Worm (Caenorhabditis elegans) whole organism, L1 larva: ENCODE data around the gene lgc-56.
A peak's percentile ranks its signal among the peaks of the same experiment; 100 is the strongest.

Source experiments
- aha-1 ChIP-seq: fragments of 150-350 bp; optimal IDR thresholded peaks from 2 replicates; lab custom pipeline; 2014; ENCODE audit warnings: missing biosample characterization, missing genetic modification characterization
- aly-2 ChIP-seq: fragments of 150-350 bp; optimal IDR thresholded peaks from 2 replicates; lab custom pipeline; 2014; ENCODE audit warnings: missing biosample characterization, missing genetic modification characterization
- blmp-1 ChIP-seq: fragments of 150-350 bp; optimal IDR thresholded peaks from 2 replicates; lab custom pipeline; 2014; ENCODE audit warnings: missing biosample characterization, missing genetic modification characterization
- ceh-63 ChIP-seq: fragments of 200-800 bp; sonication (Bioruptor generic); optimal IDR thresholded peaks from 2 replicates; lab custom pipeline; 2018; ENCODE audit warnings: mild to moderate bottlenecking, missing genetic modification characterization, missing compliant biosample characterization
- ceh-90 ChIP-seq: sonication (generic microtip); optimal IDR thresholded peaks from 2 replicates; lab custom pipeline; 2016; ENCODE audit warnings: missing genetic modification characterization, missing compliant biosample characterization
- ces-1 ChIP-seq: fragments of 150-350 bp; optimal IDR thresholded peaks from 2 replicates; lab custom pipeline; 2014; ENCODE audit warnings: missing biosample characterization, missing genetic modification reagents, missing genetic modification characterization
- dsc-1 ChIP-seq: sonication (generic microtip); optimal IDR thresholded peaks from 2 replicates; lab custom pipeline; 2016; ENCODE audit warnings: mild to moderate bottlenecking, missing genetic modification characterization, missing compliant biosample characterization
- egl-27 ChIP-seq, 2 experiments: fragments of 150-350 bp in 1 of 2; sonication (generic microtip); optimal IDR thresholded peaks; 3 replicates each; lab custom pipeline; 2017 to 2018; ENCODE audit warnings: missing biosample characterization in 2 of 2, missing genetic modification characterization in 2 of 2, missing genetic modification reagents in 2 of 2
- elt-2 ChIP-seq: sonication (generic microtip); optimal IDR thresholded peaks from 2 replicates; lab custom pipeline; 2016; ENCODE audit warnings: missing genetic modification characterization, mild to moderate bottlenecking, inconsistent platforms, missing compliant biosample characterization, missing genetic modification reagents
- elt-3 ChIP-seq, 6 experiments: fragments of 150-350 bp in 1 of 6; sonication (generic microtip); optimal IDR thresholded peaks; 2 replicates each; lab custom pipeline; 2017 to 2018; ENCODE audit warnings: missing biosample characterization in 6 of 6, missing genetic modification characterization in 6 of 6, inconsistent platforms in 1 of 6
- ets-5 ChIP-seq: fragments of 200-800 bp; sonication (Bioruptor generic); IDR thresholded peaks from 2 replicates; pipeline ENCODE4 v1.3.6; 2022; ENCODE audit warnings: missing genetic modification characterization, missing compliant biosample characterization
- fkh-4 ChIP-seq: sonication (generic microtip); optimal IDR thresholded peaks from 2 replicates; lab custom pipeline; 2016; ENCODE audit warnings: missing compliant biosample characterization, missing genetic modification characterization, borderline replicate concordance
- fos-1 ChIP-seq: fragments of 150-350 bp; optimal IDR thresholded peaks from 2 replicates; lab custom pipeline; 2014; ENCODE audit warnings: missing biosample characterization, missing genetic modification characterization
- hlh-4 ChIP-seq: sonication (generic microtip); optimal IDR thresholded peaks from 2 replicates; lab custom pipeline; 2016; ENCODE audit warnings: mild to moderate bottlenecking, missing genetic modification characterization, missing compliant biosample characterization
- hpl-2 ChIP-seq: fragments of 150-350 bp; optimal IDR thresholded peaks from 2 replicates; lab custom pipeline; 2014; ENCODE audit warnings: missing biosample characterization, missing genetic modification reagents, missing genetic modification characterization
- jun-1 ChIP-seq: fragments of 150-350 bp; optimal IDR thresholded peaks from 2 replicates; lab custom pipeline; 2014; ENCODE audit warnings: missing biosample characterization, missing genetic modification reagents, missing genetic modification characterization
- lin-13 ChIP-seq: fragments of 150-350 bp; optimal IDR thresholded peaks from 2 replicates; lab custom pipeline; 2014; ENCODE audit warnings: missing biosample characterization, missing genetic modification reagents, missing genetic modification characterization
- lin-14 ChIP-seq: fragments of 200-800 bp; sonication (Bioruptor generic); optimal IDR thresholded peaks from 2 replicates; lab custom pipeline; 2018; ENCODE audit warnings: mild to moderate bottlenecking, missing genetic modification characterization, moderate library complexity, missing compliant biosample characterization
- lin-15B ChIP-seq: fragments of 150-350 bp; sonication (generic microtip); optimal IDR thresholded peaks from 3 replicates; lab custom pipeline; 2014; ENCODE audit warnings: missing biosample characterization, missing genetic modification characterization
- lin-35 ChIP-seq, 2 experiments: fragments of 150-350 bp; optimal IDR thresholded peaks; 2 replicates each; lab custom pipeline; 2014; ENCODE audit warnings: missing biosample characterization in 2 of 2, missing genetic modification characterization in 2 of 2, missing genetic modification reagents in 2 of 2
- mdl-1 ChIP-seq, 2 experiments: fragments of 150-350 bp; optimal IDR thresholded peaks; 2 replicates each; lab custom pipeline; 2014 to 2017; ENCODE audit warnings: missing biosample characterization in 2 of 2, missing genetic modification characterization in 2 of 2, inconsistent platforms in 1 of 2
- nhr-11 ChIP-seq: fragments of 150-350 bp; optimal IDR thresholded peaks from 2 replicates; lab custom pipeline; 2014; ENCODE audit warnings: missing biosample characterization, missing genetic modification characterization
- nhr-12 ChIP-seq: sonication (generic microtip); optimal IDR thresholded peaks from 2 replicates; lab custom pipeline; 2017; ENCODE audit warnings: missing biosample characterization, missing genetic modification characterization
- nhr-20 ChIP-seq: sonication (generic microtip); optimal IDR thresholded peaks from 2 replicates; lab custom pipeline; 2016; ENCODE audit warnings: mild to moderate bottlenecking, missing genetic modification characterization, missing compliant biosample characterization
- nhr-237 ChIP-seq: fragments of 150-350 bp; optimal IDR thresholded peaks from 2 replicates; lab custom pipeline; 2014; ENCODE audit warnings: missing biosample characterization, missing genetic modification characterization
- nhr-28 ChIP-seq: fragments of 150-350 bp; optimal IDR thresholded peaks from 2 replicates; lab custom pipeline; 2014; ENCODE audit warnings: missing biosample characterization, missing genetic modification characterization
- nhr-47 ChIP-seq: sonication (generic microtip); optimal IDR thresholded peaks from 2 replicates; lab custom pipeline; 2016; ENCODE audit warnings: mild to moderate bottlenecking, missing genetic modification characterization, moderate library complexity, missing compliant biosample characterization
- nhr-76 ChIP-seq: sonication (generic microtip); optimal IDR thresholded peaks from 2 replicates; lab custom pipeline; 2017; ENCODE audit warnings: missing biosample characterization, missing genetic modification characterization
- nhr-77 ChIP-seq: fragments of 150-350 bp; optimal IDR thresholded peaks from 2 replicates; lab custom pipeline; 2014; ENCODE audit warnings: missing biosample characterization, missing genetic modification characterization
- nhr-84 ChIP-seq: sonication (generic microtip); optimal IDR thresholded peaks from 2 replicates; lab custom pipeline; 2017; ENCODE audit warnings: missing biosample characterization, missing genetic modification characterization
- nhr-85 ChIP-seq: sonication (generic microtip); peaks from one replicate; lab custom pipeline; 2016; ENCODE audit warnings: missing genetic modification characterization, inconsistent platforms, missing compliant biosample characterization
- nhr-90 ChIP-seq: sonication (generic microtip); optimal IDR thresholded peaks from 2 replicates; lab custom pipeline; 2016; ENCODE audit warnings: mild to moderate bottlenecking, missing genetic modification characterization, missing compliant biosample characterization; ENCODE audit not compliant: poor library complexity
- pag-3 ChIP-seq: sonication (generic microtip); optimal IDR thresholded peaks from 2 replicates; lab custom pipeline; 2017; ENCODE audit warnings: missing genetic modification characterization, mild to moderate bottlenecking, missing compliant biosample characterization, antibody characterized with exemption, borderline replicate concordance; ENCODE audit not compliant: insufficient read depth
- skn-1 ChIP-seq: fragments of 150-350 bp; optimal IDR thresholded peaks from 2 replicates; lab custom pipeline; 2014; ENCODE audit warnings: missing biosample characterization, missing genetic modification characterization
- snu-23 ChIP-seq: sonication (generic microtip); optimal IDR thresholded peaks from 2 replicates; lab custom pipeline; 2016; ENCODE audit warnings: missing genetic modification characterization, missing compliant biosample characterization
- sptf-1 ChIP-seq: fragments of 150-350 bp; optimal IDR thresholded peaks from 2 replicates; lab custom pipeline; 2014; ENCODE audit warnings: missing biosample characterization, missing genetic modification characterization
- sup-37 ChIP-seq: fragments of 200-800 bp; sonication (Bioruptor generic); optimal IDR thresholded peaks from 2 replicates; lab custom pipeline; 2018; ENCODE audit warnings: mild to moderate bottlenecking, missing genetic modification characterization, missing compliant biosample characterization
- tlp-1 ChIP-seq: fragments of 150-350 bp; optimal IDR thresholded peaks from 2 replicates; lab custom pipeline; 2014; ENCODE audit warnings: missing biosample characterization, missing genetic modification characterization
- unc-130 ChIP-seq: fragments of 150-350 bp; optimal IDR thresholded peaks from 2 replicates; lab custom pipeline; 2017; ENCODE audit warnings: missing biosample characterization, missing genetic modification characterization, inconsistent platforms
- unc-30 ChIP-seq: sonication (generic microtip); optimal IDR thresholded peaks from 2 replicates; lab custom pipeline; 2017; ENCODE audit warnings: missing biosample characterization, missing genetic modification characterization
- xbp-1 ChIP-seq: sonication (generic microtip); optimal IDR thresholded peaks from 2 replicates; lab custom pipeline; 2016; ENCODE audit warnings: missing genetic modification characterization, missing compliant biosample characterization
- ztf-4 ChIP-seq: fragments of 150-350 bp; optimal IDR thresholded peaks from 2 replicates; lab custom pipeline; 2014; ENCODE audit warnings: missing biosample characterization, missing genetic modification characterization

The lgc-56 gene

DNA sequence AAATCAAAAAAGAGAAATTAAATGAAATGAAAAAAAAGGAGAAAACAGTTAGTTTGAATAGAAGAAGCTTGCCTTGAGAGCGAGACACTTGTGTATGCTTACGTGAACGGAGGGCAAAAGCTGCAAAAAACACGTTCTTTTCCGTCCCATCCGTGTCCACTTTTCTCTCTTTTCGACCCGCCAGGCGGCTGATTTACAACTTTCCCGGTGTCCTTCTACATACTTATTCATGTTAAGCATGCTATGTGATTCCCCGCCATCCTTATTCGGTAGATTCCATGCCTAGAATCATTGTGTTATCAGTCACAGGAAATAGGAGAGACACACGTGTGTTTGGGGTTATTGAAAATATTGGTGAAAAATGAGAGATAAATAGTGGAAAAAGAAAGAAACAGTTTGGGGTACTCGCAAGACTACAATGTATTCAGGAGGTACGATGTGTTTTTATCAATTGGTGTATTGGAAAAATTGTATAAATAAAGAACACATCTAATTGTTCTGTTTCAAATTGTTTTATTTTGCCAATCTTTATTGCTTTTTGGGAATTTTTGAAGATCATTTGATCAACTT is 11.8 kb downstream of the lgc-56 start, which contains the start of gene nas-29:
Gene nas-29 (minus strand): TSS at position 92 of the 570 bp plus-strand sequence.
- no peak for TF ChIP-seq unc-30 (tag; lab: Kevin White, UChicago)
- peak in 1 of 6 experiments; percentile 31 for TF ChIP-seq elt-3 (tag; optimal IDR thresholded peaks at IDR 0.05; lab: Kevin White, UChicago)
- TF ChIP-seq lin-35 (GFP tag; optimal IDR thresholded peaks at IDR 0.05; lab: Kevin White, UChicago), result peak in 1 of 2 experiments; percentile 48
- peak; percentile 91 for TF ChIP-seq elt-2 (tag; lab: Kevin White, UChicago)
- no peak for TF ChIP-seq ces-1 (GFP tag; lab: Kevin White, UChicago)
- peak; percentile 34 for TF ChIP-seq lin-14 (GFP tag; lab: Kevin White, UChicago)
- TF ChIP-seq hlh-4, result no peak
- peak; percentile 92 for TF ChIP-seq nhr-20 (tag; lab: Kevin White, UChicago)

DNA sequence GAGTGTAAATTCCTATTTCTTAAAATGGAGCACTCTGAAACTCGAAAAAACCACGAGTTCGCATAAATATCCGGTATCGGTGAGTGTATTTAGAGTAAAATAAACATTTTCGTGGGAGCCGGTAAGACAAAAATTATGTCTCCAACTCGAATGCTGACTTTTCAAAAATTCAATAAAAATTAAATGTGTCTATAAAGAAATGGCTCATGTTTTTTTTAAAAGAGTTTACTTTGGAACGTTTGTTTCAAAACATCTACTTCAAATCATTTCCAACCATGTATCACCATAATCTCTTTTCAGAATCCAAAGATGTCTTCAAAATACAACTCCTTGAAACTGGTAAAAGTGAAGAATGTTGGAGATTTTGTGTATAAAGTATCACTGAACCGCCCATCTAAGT is 12.4 kb downstream of the lgc-56 start, which contains the start of gene F58A6.1:
Gene F58A6.1 (plus strand): TSS at position 301 of the 400 bp plus-strand sequence.
- TF ChIP-seq unc-130 (tag; lab: Kevin White, UChicago) (no peak), skn-1 (tag; lab: Kevin White, UChicago) (no peak), elt-3 (tag; optimal IDR thresholded peaks at IDR 0.05; lab: Kevin White, UChicago) (no peak), sptf-1 (tag; lab: Kevin White, UChicago) (no peak), ceh-90 (tag; lab: Kevin White, UChicago) (no peak), lin-35 (GFP tag; optimal IDR thresholded peaks at IDR 0.05; lab: Kevin White, UChicago) (no peak), dsc-1 (tag; lab: Kevin White, UChicago) (no peak), nhr-237 (no peak), nhr-77 (tag; lab: Kevin White, UChicago) (no peak), nhr-28 (tag; lab: Kevin White, UChicago) (no peak), aha-1 (tag; lab: Kevin White, UChicago) (no peak), nhr-90 (tag; lab: Kevin White, UChicago) (no peak), ztf-4 (no peak), egl-27 (tag; optimal IDR thresholded peaks at IDR 0.05; lab: Kevin White, UChicago) (no peak), ets-5 (GFP tag; lab: Robert Waterston, UW) (no peak)

DNA sequence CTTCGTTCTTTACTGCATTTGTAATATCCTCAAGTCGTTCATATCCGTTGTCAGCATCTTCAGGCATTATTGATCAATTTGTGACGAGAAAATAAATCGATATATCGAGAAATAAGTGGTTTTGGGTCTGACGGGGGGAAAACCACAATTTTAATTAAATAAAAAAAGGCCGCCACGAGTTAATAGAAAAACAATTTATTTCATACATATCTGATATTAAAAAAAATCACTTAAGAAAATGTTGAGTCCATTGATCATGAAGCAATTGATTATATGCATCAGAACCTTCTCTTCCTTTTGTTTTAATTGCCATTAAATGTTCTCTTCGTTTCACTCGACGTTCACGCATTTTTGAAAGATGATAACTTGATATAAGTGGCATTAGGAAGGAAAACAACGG is 18.2 kb downstream of the lgc-56 start, which contains the start of gene F58A6.5:
Gene F58A6.5 (minus strand): TSS at position 101 of the 400 bp plus-strand sequence.
- TF ChIP-seq aly-2 (tag; lab: Kevin White, UChicago) (no peak), nhr-85 (tag; lab: Kevin White, UChicago) (no peak), unc-130 (tag; lab: Kevin White, UChicago) (no peak), lin-13 (GFP tag; lab: Kevin White, UChicago) (no peak), ets-5 (GFP tag; lab: Robert Waterston, UW) (no peak), fkh-4 (tag; lab: Kevin White, UChicago) (no peak), hpl-2 (no peak), sup-37 (GFP tag; lab: Kevin White, UChicago) (no peak), lin-15B (no peak), mdl-1 (tag; optimal IDR thresholded peaks at IDR 0.05; lab: Kevin White, UChicago) (no peak), nhr-11 (no peak), nhr-77 (tag; lab: Kevin White, UChicago) (no peak), ces-1 (GFP tag; lab: Kevin White, UChicago) (no peak), nhr-47 (tag; lab: Kevin White, UChicago) (no peak), blmp-1 (tag; lab: Kevin White, UChicago) (no peak), tlp-1 (tag; lab: Kevin White, UChicago) (no peak), nhr-76 (tag; lab: Kevin White, UChicago) (no peak), sptf-1 (tag; lab: Kevin White, UChicago) (no peak)

DNA sequence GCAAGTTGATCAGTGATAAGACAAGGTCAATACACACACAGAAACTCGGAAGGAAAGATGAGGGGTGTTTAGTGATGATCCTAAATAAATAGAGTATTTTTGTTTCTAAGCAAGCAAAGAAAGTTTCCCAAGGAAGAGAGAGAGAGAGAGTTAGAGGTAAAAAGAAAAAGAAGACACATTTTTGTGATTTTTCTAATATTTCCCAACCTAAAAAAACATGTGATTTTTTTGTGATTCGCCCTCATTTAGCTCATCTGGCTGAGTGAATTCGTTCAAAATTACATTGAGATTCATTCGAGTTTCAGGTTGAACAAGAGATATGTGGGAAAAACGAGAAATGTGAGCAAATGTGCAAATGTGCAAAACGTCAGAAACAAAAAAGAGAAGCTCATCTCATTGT is 20.6 kb downstream of the lgc-56 start, which contains the start of gene srb-16:
Gene srb-16 (minus strand): TSS at position 101 of the 400 bp plus-strand sequence.
- TF ChIP-seq nhr-12 (no peak), xbp-1 (tag; lab: Kevin White, UChicago) (no peak), lin-15B (no peak), lin-13 (GFP tag; lab: Kevin White, UChicago) (no peak), aha-1 (tag; lab: Kevin White, UChicago) (no peak), pag-3 (tag; lab: Kevin White, UChicago) (no peak), nhr-84 (tag; lab: Kevin White, UChicago) (no peak), fkh-4 (tag; lab: Kevin White, UChicago) (no peak), ets-5 (GFP tag; lab: Robert Waterston, UW) (no peak), fos-1 (tag; lab: Kevin White, UChicago) (no peak), ces-1 (GFP tag; lab: Kevin White, UChicago) (no peak), snu-23 (no peak), nhr-28 (tag; lab: Kevin White, UChicago) (no peak), jun-1 (tag; lab: Kevin White, UChicago) (no peak), nhr-237 (no peak), ceh-63 (GFP tag; lab: Kevin White, UChicago) (no peak), ceh-90 (tag; lab: Kevin White, UChicago) (no peak)
